Fruit fly (Drosophila melanogaster) S2 (cell line): ENCODE data around the gene AlkB.

Experiments
- CG8478 ChIP-seq: fragments of >200 bp; optimal IDR thresholded peaks from 2 replicates; lab custom pipeline; 2018
- CTCF ChIP-seq, 2 experiments: fragments of >200 bp; optimal IDR thresholded peaks; 2 replicates each; lab custom pipeline; 2018

dm6 chrX:15889780-15890608, 30.7 kb upstream of the AlkB start, which contains the start of the genes MSBP and CG15916:
- TF ChIP-seq CG8478 (lab: Kevin White, UChicago) (no peak), CTCF (optimal IDR thresholded peaks at IDR 0.05; lab: Kevin White, UChicago) (no peak)
